Worm (Caenorhabditis elegans) whole organism, mixed stage, embryonic: ENCODE results near the gene C14A4.7.

Experiments used
- M03D4.4 ChIP-seq: sonication (generic microtip); optimal IDR thresholded peaks from 2 replicates; lab custom pipeline; 2017; ENCODE audit warnings: mild to moderate bottlenecking, missing genetic modification characterization, missing compliant biosample characterization
- bed-3 ChIP-seq: fragments of 200-800 bp; sonication (Bioruptor generic); optimal IDR thresholded peaks from 3 replicates; lab custom pipeline; 2018; ENCODE audit warnings: mild to moderate bottlenecking, missing genetic modification characterization, moderate library complexity, missing compliant biosample characterization
- blmp-1 ChIP-seq: fragments of 150-350 bp; optimal IDR thresholded peaks from 2 replicates; lab custom pipeline; 2014; ENCODE audit warnings: missing biosample characterization, missing genetic modification characterization
- ceh-39 ChIP-seq: fragments of 150-350 bp; optimal IDR thresholded peaks from 2 replicates; lab custom pipeline; 2014; ENCODE audit warnings: missing biosample characterization, missing genetic modification characterization
- ceh-43 ChIP-seq: fragments of 200-800 bp; sonication (Bioruptor generic); optimal IDR thresholded peaks from 2 replicates; lab custom pipeline; 2018; ENCODE audit warnings: mild to moderate bottlenecking, missing genetic modification characterization, moderate library complexity, missing compliant biosample characterization
- ces-1 ChIP-seq: fragments of 150-350 bp; optimal IDR thresholded peaks from 2 replicates; lab custom pipeline; 2014; ENCODE audit warnings: missing biosample characterization, missing genetic modification reagents, missing genetic modification characterization
- cnd-1 ChIP-seq: fragments of 200-800 bp; sonication (Bioruptor generic); optimal IDR thresholded peaks from 2 replicates; lab custom pipeline; 2018; ENCODE audit warnings: mild to moderate bottlenecking, missing genetic modification characterization, missing compliant biosample characterization
- elt-1 ChIP-seq: sonication (generic microtip); optimal IDR thresholded peaks from 2 replicates; lab custom pipeline; 2017; ENCODE audit warnings: missing genetic modification characterization, mild to moderate bottlenecking, missing compliant biosample characterization, antibody characterized with exemption, moderate library complexity, borderline replicate concordance; ENCODE audit not compliant: insufficient read depth
- elt-3 ChIP-seq: fragments of 150-350 bp; optimal IDR thresholded peaks from 2 replicates; lab custom pipeline; 2014; ENCODE audit warnings: missing biosample characterization, missing genetic modification characterization
- flh-1 ChIP-seq: fragments of 200-800 bp; sonication (Bioruptor generic); optimal IDR thresholded peaks from 2 replicates; lab custom pipeline; 2018; ENCODE audit warnings: mild to moderate bottlenecking, missing genetic modification characterization, moderate library complexity, missing compliant biosample characterization
- ham-2 ChIP-seq: fragments of 200-800 bp; sonication (Bioruptor generic); optimal IDR thresholded peaks from 2 replicates; lab custom pipeline; 2018; ENCODE audit warnings: mild to moderate bottlenecking, missing genetic modification characterization, missing compliant biosample characterization
- hlh-1 ChIP-seq: fragments of 150-350 bp; optimal IDR thresholded peaks from 2 replicates; lab custom pipeline; 2014; ENCODE audit warnings: missing biosample characterization, missing genetic modification reagents, missing genetic modification characterization
- lin-32 ChIP-seq: fragments of 200-800 bp; sonication (Bioruptor generic); optimal IDR thresholded peaks from 2 replicates; lab custom pipeline; 2018; ENCODE audit warnings: mild to moderate bottlenecking, missing genetic modification characterization, missing compliant biosample characterization
- mab-5 ChIP-seq: fragments of 150-350 bp; optimal IDR thresholded peaks from 2 replicates; lab custom pipeline; 2014; ENCODE audit warnings: missing biosample characterization, missing genetic modification characterization
- mep-1 ChIP-seq: fragments of 150-350 bp; optimal IDR thresholded peaks from 2 replicates; lab custom pipeline; 2017; ENCODE audit warnings: missing biosample characterization, missing genetic modification reagents, missing genetic modification characterization, inconsistent platforms
- mls-2 ChIP-seq: sonication (generic microtip); optimal IDR thresholded peaks from 2 replicates; lab custom pipeline; 2016; ENCODE audit warnings: mild to moderate bottlenecking, missing genetic modification characterization, moderate library complexity, missing compliant biosample characterization
- nhr-12 ChIP-seq: fragments of 150-350 bp; optimal IDR thresholded peaks from 2 replicates; lab custom pipeline; 2014; ENCODE audit warnings: missing biosample characterization, missing genetic modification characterization
- nhr-2 ChIP-seq: fragments of 150-350 bp; optimal IDR thresholded peaks from 2 replicates; lab custom pipeline; 2014; ENCODE audit warnings: missing biosample characterization, missing genetic modification characterization
- nhr-237 ChIP-seq: fragments of 150-350 bp; optimal IDR thresholded peaks from 2 replicates; lab custom pipeline; 2014; ENCODE audit warnings: missing biosample characterization, missing genetic modification characterization
- nhr-28 ChIP-seq: fragments of 150-350 bp; optimal IDR thresholded peaks from 2 replicates; lab custom pipeline; 2014; ENCODE audit warnings: missing biosample characterization, missing genetic modification characterization
- pha-4 ChIP-seq: fragments of 150-350 bp; optimal IDR thresholded peaks from 2 replicates; lab custom pipeline; 2018; ENCODE audit warnings: missing biosample characterization, missing genetic modification reagents, missing genetic modification characterization
- sem-2 ChIP-seq: fragments of 200-800 bp; sonication (Bioruptor generic); optimal IDR thresholded peaks from 2 replicates; lab custom pipeline; 2018; ENCODE audit warnings: mild to moderate bottlenecking, missing genetic modification characterization, missing compliant biosample characterization
- snpc-4 ChIP-seq: fragments of 150-350 bp; optimal IDR thresholded peaks from 2 replicates; lab custom pipeline; 2014; ENCODE audit warnings: missing biosample characterization, missing genetic modification characterization
- sptf-1 ChIP-seq: sonication (generic microtip); optimal IDR thresholded peaks from 2 replicates; lab custom pipeline; 2017; ENCODE audit warnings: mild to moderate bottlenecking, missing genetic modification characterization, moderate library complexity, missing compliant biosample characterization
- tbx-8 ChIP-seq: fragments of 200-800 bp; sonication (Bioruptor generic); optimal IDR thresholded peaks from 2 replicates; lab custom pipeline; 2018; ENCODE audit warnings: mild to moderate bottlenecking, missing genetic modification characterization, moderate library complexity, missing compliant biosample characterization
- unc-39 ChIP-seq: fragments of 150-350 bp; optimal IDR thresholded peaks from 2 replicates; lab custom pipeline; 2014; ENCODE audit warnings: missing biosample characterization, missing genetic modification characterization
- unc-62 ChIP-seq: fragments of 150-350 bp; optimal IDR thresholded peaks from 2 replicates; lab custom pipeline; 2014; ENCODE audit warnings: missing biosample characterization, missing genetic modification reagents, missing genetic modification characterization
- zip-8 ChIP-seq: fragments of 150-350 bp; optimal IDR thresholded peaks from 2 replicates; lab custom pipeline; 2014; ENCODE audit warnings: missing biosample characterization, missing genetic modification characterization
- ztf-11 ChIP-seq: fragments of 150-350 bp; optimal IDR thresholded peaks from 2 replicates; lab custom pipeline; 2014; ENCODE audit warnings: missing biosample characterization, missing genetic modification characterization

The C14A4.7 gene

DNA sequence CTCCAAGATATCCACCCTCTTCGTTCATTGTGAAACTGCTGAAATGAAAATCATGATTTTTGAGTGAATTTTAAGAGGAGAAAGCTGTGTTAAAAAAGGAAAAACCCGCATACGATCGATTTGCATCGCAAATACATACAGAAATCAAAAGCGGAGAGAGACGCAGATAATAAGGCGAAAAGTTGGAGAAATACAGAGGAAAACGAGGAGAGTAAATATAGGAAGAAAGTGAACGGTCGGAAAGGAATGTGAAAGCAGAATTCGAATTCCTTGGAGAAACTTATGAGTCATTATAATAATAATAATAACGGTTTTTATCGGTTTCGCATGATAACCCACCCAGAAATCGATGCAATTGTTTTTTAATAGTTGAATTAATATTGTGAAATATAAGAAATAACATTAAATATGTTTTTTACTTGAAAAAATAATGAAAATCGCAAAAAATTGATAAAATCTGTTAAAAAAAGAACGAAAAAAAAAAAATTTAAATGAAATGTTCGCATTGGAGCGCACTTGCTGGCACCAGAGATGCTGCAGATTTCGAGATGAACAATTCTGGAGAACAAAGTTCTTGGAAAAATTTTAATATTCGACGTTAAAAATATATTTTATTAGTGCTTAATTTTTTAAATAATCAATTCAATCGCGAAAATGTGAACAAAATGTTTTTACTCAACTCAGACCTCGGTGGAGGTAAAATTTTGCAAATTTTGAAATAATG, 11.0 kb upstream of the C14A4.7 start, which contains the start of gene ccm-3:
ccm-3 (minus strand) TSS at position 38 of the 724 bp plus-strand sequence.
- TF ChIP-seq ces-1 (GFP tag; lab: Kevin White, UChicago), result peak; percentile 56
- no peak for TF ChIP-seq flh-1 (GFP tag; lab: Kevin White, UChicago)
- peak; percentile 25 for TF ChIP-seq pha-4 (tag; lab: Kevin White, UChicago)
- TF ChIP-seq blmp-1 (tag; lab: Kevin White, UChicago), result peak; percentile 81
- TF ChIP-seq, all 35 proteins: peak for 3

DNA sequence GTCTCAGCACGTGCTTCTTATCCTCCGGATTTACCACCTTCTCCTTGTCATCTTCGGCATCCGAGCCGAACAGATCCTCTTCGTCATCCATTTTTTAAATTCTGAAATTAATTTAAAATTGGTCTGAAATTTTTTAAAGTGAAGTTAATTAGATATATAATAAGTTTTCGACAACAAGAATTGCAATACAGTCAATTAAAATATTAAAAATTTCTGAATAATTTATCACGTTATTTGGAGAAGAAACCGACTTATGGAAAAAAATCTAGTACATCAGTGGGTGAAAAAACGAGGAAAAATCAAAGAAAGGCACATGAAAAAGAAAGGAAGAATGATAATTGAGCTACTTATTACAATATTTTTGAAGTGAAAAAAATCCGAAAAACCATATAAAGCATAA, 9.2 kb upstream of the C14A4.7 start, which contains the start of gene taf-13:
taf-13 (minus strand) TSS at position 101 of the 400 bp plus-strand sequence.
- TF ChIP-seq elt-3 (tag; lab: Kevin White, UChicago), result no peak
- TF ChIP-seq M03D4.4 (tag; lab: Kevin White, UChicago), result no peak
- no peak for TF ChIP-seq ztf-11 (tag; lab: Kevin White, UChicago)
- no peak for TF ChIP-seq sptf-1
- no peak for TF ChIP-seq mep-1 (tag; lab: Kevin White, UChicago)
- no peak for TF ChIP-seq hlh-1 (tag; lab: Kevin White, UChicago)
- no peak for TF ChIP-seq mab-5 (tag; lab: Kevin White, UChicago)
- TF ChIP-seq unc-39, result no peak
- no peak for TF ChIP-seq unc-62 (GFP tag; lab: Kevin White, UChicago)
- no peak for TF ChIP-seq cnd-1
- TF ChIP-seq pha-4 (tag; lab: Kevin White, UChicago), result no peak
- no peak for TF ChIP-seq mls-2 (tag; lab: Kevin White, UChicago)

ce11 chrII:10603560-10603959, 7.2 kb upstream of the C14A4.7 start:
- no peak for TF ChIP-seq tbx-8 (GFP tag; lab: Kevin White, UChicago)
- no peak for TF ChIP-seq nhr-12 (tag; lab: Kevin White, UChicago)
- no peak for TF ChIP-seq mls-2 (tag; lab: Kevin White, UChicago)
- TF ChIP-seq ham-2 (GFP tag; lab: Kevin White, UChicago), result no peak
- TF ChIP-seq ceh-43 (GFP tag; lab: Kevin White, UChicago), result no peak
- TF ChIP-seq unc-39, result no peak
- TF ChIP-seq ztf-11 (tag; lab: Kevin White, UChicago), result no peak
- TF ChIP-seq sem-2 (GFP tag; lab: Kevin White, UChicago), result no peak
- TF ChIP-seq cnd-1, result no peak
- TF ChIP-seq M03D4.4 (tag; lab: Kevin White, UChicago), result no peak
- no peak for TF ChIP-seq pha-4 (tag; lab: Kevin White, UChicago)
- no peak for TF ChIP-seq nhr-2 (tag; lab: Kevin White, UChicago)
- TF ChIP-seq, all 35 proteins: peak for 0

- TF ChIP-seq blmp-1 (tag; lab: Kevin White, UChicago), result no peak
- TF ChIP-seq ceh-43 (GFP tag; lab: Kevin White, UChicago), result no peak
- no peak for TF ChIP-seq flh-1 (GFP tag; lab: Kevin White, UChicago)
- TF ChIP-seq bed-3, result no peak
- TF ChIP-seq nhr-28 (tag; lab: Kevin White, UChicago), result no peak
- no peak for TF ChIP-seq pha-4 (tag; lab: Kevin White, UChicago)
- no peak for TF ChIP-seq ces-1 (GFP tag; lab: Kevin White, UChicago)
- no peak for TF ChIP-seq unc-39
- no peak for TF ChIP-seq elt-1 (tag; lab: Kevin White, UChicago)
- TF ChIP-seq nhr-12 (tag; lab: Kevin White, UChicago), result no peak
Measured at ce11 chrII:10602184-10602583, 5.8 kb upstream of the C14A4.7 start, which contains the start of gene srv-2. Gene srv-2 (minus strand): TSS chrII:10602284.

ce11 chrII:10598970-10599369, 2.6 kb upstream of the C14A4.7 start, which contains the start of gene C14A4.9:
Gene C14A4.9 (plus strand): TSS chrII:10599337.
- TF ChIP-seq elt-3 (tag; lab: Kevin White, UChicago) (peak; percentile 79), sem-2 (GFP tag; lab: Kevin White, UChicago) (no peak)

- TF ChIP-seq elt-3 (tag; lab: Kevin White, UChicago), result no peak
- no peak for TF ChIP-seq flh-1 (GFP tag; lab: Kevin White, UChicago)
- TF ChIP-seq snpc-4 (tag; lab: Kevin White, UChicago), result no peak
- no peak for TF ChIP-seq ham-2 (GFP tag; lab: Kevin White, UChicago)
- TF ChIP-seq lin-32 (GFP tag; lab: Kevin White, UChicago), result no peak
- TF ChIP-seq cnd-1, result no peak
- TF ChIP-seq tbx-8 (GFP tag; lab: Kevin White, UChicago), result no peak
- TF ChIP-seq ztf-11 (tag; lab: Kevin White, UChicago), result no peak
- no peak for TF ChIP-seq zip-8 (tag; lab: Kevin White, UChicago)
- TF ChIP-seq unc-62 (GFP tag; lab: Kevin White, UChicago), result no peak
- no peak for TF ChIP-seq hlh-1 (tag; lab: Kevin White, UChicago)
- TF ChIP-seq mls-2 (tag; lab: Kevin White, UChicago), result no peak
- TF ChIP-seq nhr-237 (tag; lab: Kevin White, UChicago), result no peak
- no peak for TF ChIP-seq pha-4 (tag; lab: Kevin White, UChicago)
- TF ChIP-seq mep-1 (tag; lab: Kevin White, UChicago), result no peak
- TF ChIP-seq ceh-39, result no peak
- no peak for TF ChIP-seq ceh-43 (GFP tag; lab: Kevin White, UChicago)
- TF ChIP-seq nhr-12 (tag; lab: Kevin White, UChicago), result no peak
Measured at ce11 chrII:10598039-10598438, 1.7 kb upstream of the C14A4.7 start, which contains the start of gene C14A4.8. Gene C14A4.8 (minus strand): TSS chrII:10598139.
